Worm (Caenorhabditis elegans) whole organism, L4/young adult: ENCODE measurements around the gene ZK792.12.

Source experiments
- dao-5 ChIP-seq: sonication (generic microtip); optimal IDR thresholded peaks from 2 replicates; lab custom pipeline; 2016; ENCODE audit warnings: missing genotype, missing genetic modification characterization, moderate library complexity, missing compliant biosample characterization
- him-1 ChIP-seq: sonication (generic microtip); optimal IDR thresholded peaks from 2 replicates; lab custom pipeline; 2016; ENCODE audit warnings: missing genotype, missing genetic modification reagents, missing genetic modification characterization, missing compliant biosample characterization

DNA sequence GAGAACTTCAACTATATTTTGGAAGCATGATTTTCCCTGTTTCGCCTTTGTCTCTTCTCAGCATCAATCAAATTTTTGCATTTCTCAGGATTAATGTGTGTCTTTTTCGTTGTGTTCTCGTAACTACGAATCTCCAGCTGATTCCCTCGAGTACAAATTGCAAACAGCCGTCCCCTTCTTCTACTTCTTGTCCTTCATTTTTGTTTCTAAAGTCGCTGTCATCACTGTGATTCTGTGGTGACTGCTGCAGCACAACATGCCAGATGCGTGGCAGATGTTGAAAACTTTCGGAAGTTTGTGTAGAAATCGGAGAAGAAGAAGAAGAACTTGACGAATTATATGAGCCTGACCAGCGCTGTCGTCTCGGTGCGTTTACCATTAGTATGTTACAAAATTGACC lies 19.7 kb downstream of the ZK792.12 start:
- no peak for TF ChIP-seq him-1 (tag; lab: Kevin White, UChicago)
- TF ChIP-seq dao-5 = no peak
